Worm (Caenorhabditis elegans) whole organism, young adult: ENCODE measurements around the gene srbc-65.

Experiments used
- B0336.3 ChIP-seq: fragments of 200-800 bp; sonication (Bioruptor generic); IDR thresholded peaks from 2 replicates; pipeline ENCODE4 v1.3.6; 2022; ENCODE audit warnings: missing genetic modification characterization, missing compliant biosample characterization
- C17E4.6 ChIP-seq: fragments of 200-800 bp; sonication (Bioruptor generic); IDR thresholded peaks from 2 replicates; pipeline ENCODE4 v1.3.6; 2022; ENCODE audit warnings: missing genetic modification reagents, missing genetic modification characterization, missing compliant biosample characterization
- D2030.7 ChIP-seq: fragments of 200-800 bp; sonication (Bioruptor generic); IDR thresholded peaks from 2 replicates; pipeline ENCODE4 v1.3.6; 2022; ENCODE audit warnings: missing genetic modification reagents, missing genetic modification characterization, missing compliant biosample characterization
- F33H1.4 ChIP-seq: fragments of 200-800 bp; sonication (Bioruptor generic); IDR thresholded peaks from 2 replicates; pipeline ENCODE4 v1.3.6; 2022; ENCODE audit warnings: missing genetic modification reagents, missing genetic modification characterization, missing compliant biosample characterization
- F52B5.7 ChIP-seq: sonication (generic microtip); optimal IDR thresholded peaks from 2 replicates; lab custom pipeline; 2016; ENCODE audit warnings: mild to moderate bottlenecking, missing genetic modification characterization, missing compliant biosample characterization
- F57A8.1 ChIP-seq: fragments of 200-800 bp; sonication (Bioruptor generic); optimal IDR thresholded peaks from 2 replicates; lab custom pipeline; 2018; ENCODE audit warnings: mild to moderate bottlenecking, missing genetic modification characterization, moderate library complexity, missing compliant biosample characterization
- F57C9.4 ChIP-seq: sonication (generic microtip); optimal IDR thresholded peaks from 2 replicates; lab custom pipeline; 2017; ENCODE audit warnings: mild to moderate bottlenecking, missing genetic modification characterization, missing compliant biosample characterization
- Y53G8AR.9 ChIP-seq: fragments of 200-800 bp; sonication (Bioruptor generic); conservative IDR thresholded peaks from 2 replicates; pipeline ENCODE4 v1.3.6; 2022; ENCODE audit warnings: missing genetic modification reagents, missing genetic modification characterization, missing compliant biosample characterization
- Y95B8A.8 ChIP-seq: fragments of 200-800 bp; sonication (Bioruptor generic); IDR thresholded peaks from 2 replicates; pipeline ENCODE4 v1.3.6; 2022; ENCODE audit warnings: missing genetic modification reagents, missing genetic modification characterization, missing compliant biosample characterization
- akir-1 ChIP-seq: fragments of 200-800 bp; sonication (Bioruptor generic); optimal IDR thresholded peaks from 2 replicates; lab custom pipeline; 2018; ENCODE audit warnings: mild to moderate bottlenecking, missing genetic modification characterization, moderate library complexity, missing compliant biosample characterization
- aptf-2 ChIP-seq: fragments of 200-800 bp; sonication (Bioruptor generic); conservative IDR thresholded peaks from 2 replicates; pipeline ENCODE4 v1.3.6; 2022; ENCODE audit warnings: missing genetic modification reagents, missing genetic modification characterization, missing compliant biosample characterization
- attf-3 ChIP-seq: fragments of 200-800 bp; sonication (Bioruptor generic); conservative IDR thresholded peaks from 2 replicates; pipeline ENCODE4 v1.3.6; 2022; ENCODE audit warnings: missing genetic modification reagents, missing genetic modification characterization, missing compliant biosample characterization
- attf-5 ChIP-seq: fragments of 200-800 bp; sonication (Bioruptor generic); optimal IDR thresholded peaks from 2 replicates; lab custom pipeline; 2018; ENCODE audit warnings: mild to moderate bottlenecking, missing genetic modification characterization, missing compliant biosample characterization
- attf-6 ChIP-seq: fragments of 200-800 bp; sonication (Bioruptor generic); IDR thresholded peaks from 2 replicates; pipeline ENCODE4 v1.3.6; 2022; ENCODE audit warnings: missing genetic modification reagents, missing genetic modification characterization, missing compliant biosample characterization
- cebp-1 ChIP-seq, 2 experiments: fragments of 200-800 bp in 1 of 2; sonication (Bioruptor generic) in 1 of 2; sonication (generic microtip) in 1 of 2; IDR thresholded peaks in 1 of 2; optimal IDR thresholded peaks in 1 of 2; 2 replicates each; pipeline versions ENCODE4 v1.3.6 to Lab custom; 2017 to 2022; ENCODE audit warnings: missing compliant biosample characterization in 2 of 2, missing genetic modification characterization in 2 of 2, mild to moderate bottlenecking in 1 of 2, missing genetic modification reagents in 1 of 2, moderate library complexity in 1 of 2
- cebp-2 ChIP-seq: fragments of 200-800 bp; sonication (Bioruptor generic); IDR thresholded peaks from 2 replicates; pipeline ENCODE4 v1.3.6; 2022; ENCODE audit warnings: missing genetic modification characterization, missing compliant biosample characterization
- ceh-100 ChIP-seq: fragments of 200-800 bp; sonication (Bioruptor generic); IDR thresholded peaks from 2 replicates; pipeline ENCODE4 v1.3.6; 2022; ENCODE audit warnings: missing genetic modification reagents, missing genetic modification characterization, missing compliant biosample characterization
- ceh-40 ChIP-seq: fragments of 200-800 bp; sonication (Bioruptor generic); IDR thresholded peaks from 2 replicates; pipeline ENCODE4 v1.3.6; 2022; ENCODE audit warnings: missing genetic modification characterization, missing compliant biosample characterization
- ceh-58 ChIP-seq: fragments of 200-800 bp; sonication (Bioruptor generic); IDR thresholded peaks from 2 replicates; pipeline ENCODE4 v1.3.6; 2022; ENCODE audit warnings: missing genetic modification characterization, missing compliant biosample characterization
- egrh-3 ChIP-seq: fragments of 200-800 bp; sonication (Bioruptor generic); IDR thresholded peaks from 2 replicates; pipeline ENCODE4 v1.3.6; 2022; ENCODE audit warnings: missing genetic modification reagents, missing genetic modification characterization, missing compliant biosample characterization
- ekl-4 ChIP-seq: fragments of 200-800 bp; sonication (Bioruptor generic); IDR thresholded peaks from 2 replicates; pipeline ENCODE4 v1.3.6; 2022; ENCODE audit warnings: missing genetic modification reagents, missing genetic modification characterization, missing compliant biosample characterization
- fkh-3 ChIP-seq: sonication (generic microtip); optimal IDR thresholded peaks from 2 replicates; lab custom pipeline; 2016; ENCODE audit warnings: mild to moderate bottlenecking, missing genetic modification characterization, missing compliant biosample characterization
- gei-17 ChIP-seq: fragments of 200-800 bp; sonication (Bioruptor generic); optimal IDR thresholded peaks from 2 replicates; lab custom pipeline; 2018; ENCODE audit warnings: mild to moderate bottlenecking, missing genetic modification characterization, missing compliant biosample characterization
- hrde-1 ChIP-seq: sonication (generic microtip); optimal IDR thresholded peaks from 2 replicates; lab custom pipeline; 2016; ENCODE audit warnings: missing genetic modification characterization, mild to moderate bottlenecking, missing compliant biosample characterization, moderate library complexity, missing genotype, missing genetic modification reagents, borderline replicate concordance
- lin-26 ChIP-seq: fragments of 200-800 bp; sonication (Bioruptor generic); IDR thresholded peaks from 2 replicates; pipeline ENCODE4 v1.3.6; 2022; ENCODE audit warnings: missing genetic modification reagents, missing genetic modification characterization, missing compliant biosample characterization
- lin-40 ChIP-seq: sonication (generic microtip); optimal IDR thresholded peaks from 2 replicates; lab custom pipeline; 2016; ENCODE audit warnings: missing genetic modification characterization, mild to moderate bottlenecking, missing compliant biosample characterization, missing genotype, missing genetic modification reagents
- lin-54 ChIP-seq: fragments of 200-800 bp; sonication (Bioruptor generic); optimal IDR thresholded peaks from 2 replicates; lab custom pipeline; 2018; ENCODE audit warnings: mild to moderate bottlenecking, missing genetic modification characterization, missing compliant biosample characterization
- lsy-27 ChIP-seq: sonication (generic microtip); optimal IDR thresholded peaks from 2 replicates; lab custom pipeline; 2017; ENCODE audit warnings: missing genetic modification characterization, mild to moderate bottlenecking, missing compliant biosample characterization, antibody characterized with exemption, missing genotype, borderline replicate concordance; ENCODE audit not compliant: insufficient read depth
- madf-10 ChIP-seq: sonication (generic microtip); optimal IDR thresholded peaks from 2 replicates; lab custom pipeline; 2016; ENCODE audit warnings: mild to moderate bottlenecking, missing genetic modification characterization, missing compliant biosample characterization
- madf-3 ChIP-seq: fragments of 200-800 bp; sonication (Bioruptor generic); IDR thresholded peaks from 2 replicates; pipeline ENCODE4 v1.3.6; 2022; ENCODE audit warnings: missing genetic modification reagents, missing genetic modification characterization, missing compliant biosample characterization
- mcd-1 ChIP-seq: fragments of 200-800 bp; sonication (Bioruptor generic); IDR thresholded peaks from 2 replicates; pipeline ENCODE4 v1.3.6; 2022; ENCODE audit warnings: missing genetic modification reagents, missing genetic modification characterization, missing compliant biosample characterization
- pbrm-1 ChIP-seq: fragments of 200-800 bp; sonication (Bioruptor generic); IDR thresholded peaks from 2 replicates; pipeline ENCODE4 v1.3.6; 2022; ENCODE audit warnings: missing genetic modification reagents, missing genetic modification characterization, missing compliant biosample characterization
- rcor-1 ChIP-seq: fragments of 200-800 bp; sonication (Bioruptor generic); IDR thresholded peaks from 2 replicates; pipeline ENCODE4 v1.3.6; 2022; ENCODE audit warnings: missing genetic modification reagents, missing genetic modification characterization, missing compliant biosample characterization
- repo-1 ChIP-seq: sonication (generic microtip); optimal IDR thresholded peaks from 2 replicates; lab custom pipeline; 2017; ENCODE audit warnings: mild to moderate bottlenecking, missing genetic modification characterization, missing compliant biosample characterization
- rpc-1 ChIP-seq, 2 experiments: fragments of 150-350 bp in 1 of 2; sonication (generic microtip) in 1 of 2; optimal IDR thresholded peaks; 2 replicates each; lab custom pipeline; 2014 to 2018; ENCODE audit warnings: missing biosample characterization in 1 of 2, missing genetic modification characterization in 1 of 2, missing genetic modification reagents in 1 of 2, missing genotype in 1 of 2
- snpc-1.1 ChIP-seq: sonication (generic microtip); optimal IDR thresholded peaks from 2 replicates; lab custom pipeline; 2017; ENCODE audit warnings: missing genetic modification characterization, mild to moderate bottlenecking, missing compliant biosample characterization, antibody characterized with exemption, moderate library complexity, missing genotype, missing genetic modification reagents; ENCODE audit not compliant: insufficient read depth
- snpc-1.3 ChIP-seq: sonication (generic microtip); optimal IDR thresholded peaks from 2 replicates; lab custom pipeline; 2017; ENCODE audit warnings: missing genetic modification characterization, mild to moderate bottlenecking, missing compliant biosample characterization, antibody characterized with exemption, moderate library complexity, missing genotype, missing genetic modification reagents; ENCODE audit not compliant: insufficient read depth
- snpc-3.4 ChIP-seq: sonication (generic microtip); optimal IDR thresholded peaks from 2 replicates; lab custom pipeline; 2017; ENCODE audit warnings: missing genetic modification characterization, mild to moderate bottlenecking, missing compliant biosample characterization, antibody characterized with exemption, moderate library complexity, missing genotype, missing genetic modification reagents
- tlf-1 ChIP-seq: fragments of 200-800 bp; sonication (Bioruptor generic); optimal IDR thresholded peaks from 2 replicates; lab custom pipeline; 2018; ENCODE audit warnings: mild to moderate bottlenecking, missing genetic modification characterization, missing compliant biosample characterization
- unc-62 ChIP-seq: fragments of 150-350 bp; optimal IDR thresholded peaks from 2 replicates; lab custom pipeline; 2014; ENCODE audit warnings: missing biosample characterization, missing genetic modification reagents, missing genetic modification characterization
- zfh-2 ChIP-seq: fragments of 200-800 bp; sonication (Bioruptor generic); conservative IDR thresholded peaks from 2 replicates; pipeline ENCODE4 v1.3.6; 2022; ENCODE audit warnings: missing genetic modification reagents, missing genetic modification characterization, missing compliant biosample characterization
- zim-3 ChIP-seq: sonication (generic microtip); optimal IDR thresholded peaks from 2 replicates; lab custom pipeline; 2017; ENCODE audit warnings: mild to moderate bottlenecking, missing genetic modification characterization, moderate library complexity, missing compliant biosample characterization
- ztf-22 ChIP-seq: fragments of 200-800 bp; sonication (Bioruptor generic); optimal IDR thresholded peaks from 2 replicates; lab custom pipeline; 2018; ENCODE audit warnings: mild to moderate bottlenecking, missing genetic modification characterization, moderate library complexity, missing compliant biosample characterization
- ztf-25 ChIP-seq: fragments of 200-800 bp; sonication (Bioruptor generic); IDR thresholded peaks from 2 replicates; pipeline ENCODE4 v1.3.6; 2022; ENCODE audit warnings: missing genetic modification reagents, missing genetic modification characterization, missing compliant biosample characterization
- ztf-26 ChIP-seq: sonication (generic microtip); optimal IDR thresholded peaks from 2 replicates; lab custom pipeline; 2017; ENCODE audit warnings: missing genetic modification characterization, missing compliant biosample characterization
- ztf-3 ChIP-seq: fragments of 200-800 bp; sonication (Bioruptor generic); optimal IDR thresholded peaks from 2 replicates; lab custom pipeline; 2018; ENCODE audit warnings: mild to moderate bottlenecking, missing genetic modification characterization, missing compliant biosample characterization
- ztf-6 ChIP-seq: fragments of 200-800 bp; sonication (Bioruptor generic); IDR thresholded peaks from 2 replicates; pipeline ENCODE4 v1.3.6; 2022; ENCODE audit warnings: missing genetic modification reagents, missing genetic modification characterization, missing compliant biosample characterization

The srbc-65 gene

ce11 chrV:16593792-16594059 is 42.9 kb downstream of the srbc-65 start:
- TF ChIP-seq rpc-1 (optimal IDR thresholded peaks at IDR 0.05; lab: Kevin White, UChicago) (no peak), rpc-1 (tag; optimal IDR thresholded peaks at IDR 0.05; lab: Kevin White, UChicago) (no peak), lsy-27 (tag; lab: Kevin White, UChicago) (no peak), madf-3 (no peak), snpc-3.4 (tag; lab: Kevin White, UChicago) (no peak), cebp-2 (GFP tag; lab: Robert Waterston, UW) (peak; percentile 31; the same call in 1 of the 2 replicates), attf-3 (GFP tag; lab: Robert Waterston, UW) (no peak), ztf-26 (tag; lab: Kevin White, UChicago) (no peak), akir-1 (GFP tag; lab: Kevin White, UChicago) (no peak), aptf-2 (GFP tag; lab: Robert Waterston, UW) (no peak), madf-10 (tag; lab: Kevin White, UChicago) (no peak), lin-40 (tag; lab: Kevin White, UChicago) (no peak), tlf-1 (GFP tag; lab: Kevin White, UChicago) (no peak), attf-6 (GFP tag; lab: Robert Waterston, UW) (peak; percentile 27; the same call in 1 of the 2 replicates), repo-1 (tag; lab: Kevin White, UChicago) (peak; percentile 38), egrh-3 (GFP tag; lab: Robert Waterston, UW) (no peak; the same call in 1 of the 2 replicates), F33H1.4 (GFP tag; lab: Robert Waterston, UW) (no peak), lin-26 (no peak; the same call in 1 of the 2 replicates), ceh-100 (GFP tag; lab: Robert Waterston, UW) (no peak), ztf-3 (GFP tag; lab: Kevin White, UChicago) (no peak), attf-5 (GFP tag; lab: Kevin White, UChicago) (no peak), mcd-1 (GFP tag; lab: Robert Waterston, UW) (peak; percentile 26; the same call in 1 of the 2 replicates), hrde-1 (tag; lab: Kevin White, UChicago) (no peak), fkh-3 (no peak), Y95B8A.8 (peak; percentile 44), ceh-58 (no peak), ztf-22 (GFP tag; lab: Kevin White, UChicago) (no peak), B0336.3 (GFP tag; lab: Robert Waterston, UW) (0 out of 2 replicates have a peak, but pooled peaks have one; percentile 7), gei-17 (no peak), cebp-1 (GFP tag; IDR thresholded peaks at IDR 0.05; lab: Robert Waterston, UW) (no peak), cebp-1 (tag; optimal IDR thresholded peaks at IDR 0.05; lab: Kevin White, UChicago) (no peak), pbrm-1 (GFP tag; lab: Robert Waterston, UW) (no peak), ekl-4 (0 out of 2 replicates have a peak, but pooled peaks have one; percentile 22), zfh-2 (GFP tag; lab: Robert Waterston, UW) (peak; percentile 85), rcor-1 (GFP tag; lab: Robert Waterston, UW) (no peak), zim-3 (tag; lab: Kevin White, UChicago) (no peak), Y53G8AR.9 (GFP tag; lab: Robert Waterston, UW) (0 out of 2 replicates have a peak, but pooled peaks have one; percentile 45), ceh-40 (no peak), F52B5.7 (tag; lab: Kevin White, UChicago) (no peak), F57C9.4 (tag; lab: Kevin White, UChicago) (no peak), lin-54 (GFP tag; lab: Kevin White, UChicago) (no peak), ztf-6 (GFP tag; lab: Robert Waterston, UW) (no peak), snpc-1.1 (tag; lab: Kevin White, UChicago) (no peak), C17E4.6 (no peak), F57A8.1 (GFP tag; lab: Kevin White, UChicago) (no peak), snpc-1.3 (no peak), ztf-25 (GFP tag; lab: Robert Waterston, UW) (no peak), unc-62 (GFP tag; lab: Kevin White, UChicago) (no peak), D2030.7 (GFP tag; lab: Robert Waterston, UW) (no peak)
